Worm (Caenorhabditis elegans): ENCODE measurements around the gene Y43F8C.17.

DNA sequence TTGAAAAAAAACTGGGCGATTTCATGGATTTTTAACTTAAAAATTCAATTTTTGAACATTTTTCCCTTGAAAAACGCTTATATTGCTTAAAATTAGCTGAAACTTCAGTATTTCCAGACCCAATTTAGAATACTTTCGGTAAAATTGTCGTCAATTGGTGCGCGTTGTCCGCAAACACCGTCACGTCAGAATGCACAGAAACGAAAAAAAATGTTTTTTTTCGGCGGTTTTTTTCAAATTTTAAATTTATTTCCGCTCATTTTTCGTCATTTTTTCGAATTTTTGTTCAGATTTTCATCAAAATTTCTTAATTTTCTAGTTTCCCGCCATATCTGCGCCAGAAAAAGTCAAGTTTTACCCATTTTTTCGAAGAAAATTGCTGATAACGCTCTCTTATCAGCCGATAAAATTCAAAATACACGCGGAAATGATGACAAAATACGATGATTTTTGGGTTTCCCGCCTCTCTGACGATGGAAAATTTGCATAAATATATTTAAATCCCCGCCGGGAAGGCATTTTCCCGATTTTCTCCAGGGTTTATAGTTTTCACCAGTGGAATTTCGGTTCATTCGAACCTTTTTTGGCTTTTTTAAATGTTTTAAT lies 42.5 kb upstream of the Y43F8C.17 start:
- TF ChIP-seq elt-2 (tag; optimal IDR thresholded peaks at IDR 0.05) (peak; percentile 48), ama-1 (optimal IDR thresholded peaks at IDR 0.05) (no peak), tbx-7 (tag; optimal IDR thresholded peaks at IDR 0.05) (no peak), npax-4 (tag; optimal IDR thresholded peaks at IDR 0.05) (no peak), pha-4 (tag; optimal IDR thresholded peaks at IDR 0.05) (no peak), C08G9.2 (tag; optimal IDR thresholded peaks at IDR 0.05) (no peak)

Data from whole organism, late embryonic.